Worm (Caenorhabditis elegans) whole organism, late embryonic: Measurements from ENCODE around the gene C33G8.13.

Source experiments
- ceh-18 ChIP-seq: sonication (generic microtip); optimal IDR thresholded peaks from 2 replicates; lab custom pipeline; 2016; ENCODE audit warnings: missing genetic modification characterization, missing compliant biosample characterization
- ceh-22 ChIP-seq: sonication (generic microtip); optimal IDR thresholded peaks from 2 replicates; lab custom pipeline; 2017; ENCODE audit warnings: missing biosample characterization, missing genetic modification characterization
- dmd-4 ChIP-seq: sonication (generic microtip); optimal IDR thresholded peaks from 2 replicates; lab custom pipeline; 2016; ENCODE audit warnings: borderline replicate concordance, missing genetic modification characterization, missing compliant biosample characterization
- dve-1 ChIP-seq: sonication (generic microtip); optimal IDR thresholded peaks from 2 replicates; lab custom pipeline; 2017; ENCODE audit warnings: antibody characterized with exemption, mild to moderate bottlenecking, missing genetic modification characterization, missing compliant biosample characterization
- elt-2 ChIP-seq: sonication (generic microtip); optimal IDR thresholded peaks from 2 replicates; lab custom pipeline; 2016; ENCODE audit warnings: missing genetic modification reagents, missing genetic modification characterization, missing compliant biosample characterization
- fax-1 ChIP-seq: sonication (generic microtip); optimal IDR thresholded peaks from 2 replicates; lab custom pipeline; 2016; ENCODE audit warnings: missing genotype, missing genetic modification characterization, missing compliant biosample characterization
- hlh-8 ChIP-seq: sonication (generic microtip); optimal IDR thresholded peaks from 2 replicates; lab custom pipeline; 2016; ENCODE audit warnings: missing genotype, missing genetic modification characterization, missing compliant biosample characterization
- nhr-232 ChIP-seq: sonication (generic microtip); optimal IDR thresholded peaks from 2 replicates; lab custom pipeline; 2016; ENCODE audit warnings: missing genetic modification characterization, missing compliant biosample characterization

ce11 chrV:6976047-6976446, 39.7 kb downstream of the C33G8.13 start, which contains the start of gene srx-16:
- TF ChIP-seq ceh-22 (tag; lab: Kevin White, UChicago) (no peak), dve-1 (tag; lab: Kevin White, UChicago) (no peak), fax-1 (tag; lab: Kevin White, UChicago) (no peak), nhr-232 (tag; lab: Kevin White, UChicago) (no peak), hlh-8 (tag; lab: Kevin White, UChicago) (no peak), ceh-18 (tag; lab: Kevin White, UChicago) (no peak), elt-2 (no peak), dmd-4 (no peak)
